Worm (Caenorhabditis elegans) whole organism, late embryonic: ENCODE data around the gene B0334.4.

Experiments
- C08G9.2 ChIP-seq: sonication (generic microtip); optimal IDR thresholded peaks from 2 replicates; lab custom pipeline; 2016; ENCODE audit warnings: mild to moderate bottlenecking, missing genetic modification characterization, moderate library complexity, missing compliant biosample characterization
- C38D4.7 ChIP-seq: fragments of 200-800 bp; sonication (Bioruptor generic); optimal IDR thresholded peaks from 2 replicates; lab custom pipeline; 2018; ENCODE audit warnings: mild to moderate bottlenecking, missing genetic modification characterization, moderate library complexity, missing compliant biosample characterization
- F13H6.1 ChIP-seq: sonication (generic microtip); optimal IDR thresholded peaks from 2 replicates; lab custom pipeline; 2016; ENCODE audit warnings: missing genetic modification characterization, missing compliant biosample characterization
- K02D7.2 ChIP-seq: sonication (generic microtip); optimal IDR thresholded peaks from 2 replicates; lab custom pipeline; 2017; ENCODE audit warnings: mild to moderate bottlenecking, missing genetic modification characterization, missing compliant biosample characterization
- K09A11.1 ChIP-seq: sonication (generic microtip); optimal IDR thresholded peaks from 2 replicates; lab custom pipeline; 2017; ENCODE audit warnings: antibody characterized with exemption, mild to moderate bottlenecking, missing genetic modification characterization, missing compliant biosample characterization; ENCODE audit not compliant: insufficient read depth
- T23F11.4 ChIP-seq: fragments of 200-800 bp; sonication (Bioruptor generic); optimal IDR thresholded peaks from 2 replicates; lab custom pipeline; 2018; ENCODE audit warnings: mild to moderate bottlenecking, missing genetic modification characterization, missing compliant biosample characterization
- Y22D7AL.16 ChIP-seq: sonication (generic microtip); optimal IDR thresholded peaks from 2 replicates; lab custom pipeline; 2016; ENCODE audit warnings: missing genetic modification characterization, missing compliant biosample characterization
- ahr-1 ChIP-seq: sonication (generic microtip); optimal IDR thresholded peaks from 2 replicates; lab custom pipeline; 2016; ENCODE audit warnings: missing genetic modification characterization, missing compliant biosample characterization
- ama-1 ChIP-seq: fragments of 150-350 bp; optimal IDR thresholded peaks from 2 replicates; lab custom pipeline; 2014
- ceh-14 ChIP-seq: sonication (generic microtip); optimal IDR thresholded peaks from 2 replicates; lab custom pipeline; 2016; ENCODE audit warnings: missing genotype, missing genetic modification characterization, missing compliant biosample characterization
- ceh-18 ChIP-seq: sonication (generic microtip); optimal IDR thresholded peaks from 2 replicates; lab custom pipeline; 2016; ENCODE audit warnings: missing genetic modification characterization, missing compliant biosample characterization
- ceh-19 ChIP-seq: fragments of 200-800 bp; sonication (Bioruptor generic); optimal IDR thresholded peaks from 2 replicates; lab custom pipeline; 2018; ENCODE audit warnings: mild to moderate bottlenecking, missing genetic modification characterization, missing compliant biosample characterization
- ceh-2 ChIP-seq: sonication (generic microtip); optimal IDR thresholded peaks from 2 replicates; lab custom pipeline; 2016; ENCODE audit warnings: missing genotype, missing genetic modification characterization, missing compliant biosample characterization
- ceh-22 ChIP-seq: sonication (generic microtip); optimal IDR thresholded peaks from 2 replicates; lab custom pipeline; 2017; ENCODE audit warnings: missing biosample characterization, missing genetic modification characterization
- ceh-24 ChIP-seq: sonication (generic microtip); optimal IDR thresholded peaks from 2 replicates; lab custom pipeline; 2016; ENCODE audit warnings: mild to moderate bottlenecking, missing genetic modification characterization, missing compliant biosample characterization
- ceh-31 ChIP-seq: sonication (generic microtip); optimal IDR thresholded peaks from 2 replicates; lab custom pipeline; 2016; ENCODE audit warnings: missing genetic modification characterization, missing compliant biosample characterization
- ceh-45 ChIP-seq: fragments of 200-800 bp; sonication (Bioruptor generic); IDR thresholded peaks from 2 replicates; pipeline ENCODE4 v1.3.6; 2022; ENCODE audit warnings: missing genetic modification reagents, missing genetic modification characterization, missing compliant biosample characterization
- ceh-48 ChIP-seq: sonication (generic microtip); optimal IDR thresholded peaks from 2 replicates; lab custom pipeline; 2016; ENCODE audit warnings: missing genetic modification characterization, inconsistent platforms, missing compliant biosample characterization
- dmd-4 ChIP-seq: sonication (generic microtip); optimal IDR thresholded peaks from 2 replicates; lab custom pipeline; 2016; ENCODE audit warnings: borderline replicate concordance, missing genetic modification characterization, missing compliant biosample characterization
- dve-1 ChIP-seq: sonication (generic microtip); optimal IDR thresholded peaks from 2 replicates; lab custom pipeline; 2017; ENCODE audit warnings: antibody characterized with exemption, mild to moderate bottlenecking, missing genetic modification characterization, missing compliant biosample characterization
- elt-2 ChIP-seq: sonication (generic microtip); optimal IDR thresholded peaks from 2 replicates; lab custom pipeline; 2016; ENCODE audit warnings: missing genetic modification reagents, missing genetic modification characterization, missing compliant biosample characterization
- elt-4 ChIP-seq: sonication (generic microtip); optimal IDR thresholded peaks from 2 replicates; lab custom pipeline; 2016; ENCODE audit warnings: missing genetic modification characterization, missing compliant biosample characterization
- ets-4 ChIP-seq: sonication (generic microtip); optimal IDR thresholded peaks from 2 replicates; lab custom pipeline; 2016; ENCODE audit warnings: missing genetic modification characterization, missing compliant biosample characterization
- eyg-1 ChIP-seq: sonication (generic microtip); optimal IDR thresholded peaks from 2 replicates; lab custom pipeline; 2016; ENCODE audit warnings: missing genotype, missing genetic modification characterization, missing compliant biosample characterization
- fax-1 ChIP-seq: sonication (generic microtip); optimal IDR thresholded peaks from 2 replicates; lab custom pipeline; 2016; ENCODE audit warnings: missing genotype, missing genetic modification characterization, missing compliant biosample characterization
- fkh-10 ChIP-seq: fragments of 150-350 bp; optimal IDR thresholded peaks from 2 replicates; lab custom pipeline; 2014; ENCODE audit warnings: missing biosample characterization, missing genetic modification reagents, missing genetic modification characterization
- fkh-6 ChIP-seq: sonication (generic microtip); optimal IDR thresholded peaks from 2 replicates; lab custom pipeline; 2016; ENCODE audit warnings: missing genetic modification characterization, missing compliant biosample characterization
- gmeb-2 ChIP-seq: sonication (generic microtip); optimal IDR thresholded peaks from 2 replicates; lab custom pipeline; 2016; ENCODE audit warnings: missing genetic modification characterization, inconsistent platforms, missing compliant biosample characterization
- hlh-13 ChIP-seq: fragments of 200-800 bp; sonication (Bioruptor generic); optimal IDR thresholded peaks from 2 replicates; lab custom pipeline; 2018; ENCODE audit warnings: mild to moderate bottlenecking, missing genetic modification characterization, missing compliant biosample characterization
- hlh-6 ChIP-seq: sonication (generic microtip); optimal IDR thresholded peaks from 2 replicates; lab custom pipeline; 2016; ENCODE audit warnings: missing genotype, missing genetic modification characterization, missing compliant biosample characterization
- madf-2 ChIP-seq: sonication (generic microtip); optimal IDR thresholded peaks from 2 replicates; lab custom pipeline; 2017; ENCODE audit warnings: missing genetic modification characterization, missing compliant biosample characterization
- nhr-11 ChIP-seq: fragments of 150-350 bp; optimal IDR thresholded peaks from 2 replicates; lab custom pipeline; 2014; ENCODE audit warnings: missing biosample characterization, missing genetic modification characterization
- nhr-232 ChIP-seq: sonication (generic microtip); optimal IDR thresholded peaks from 2 replicates; lab custom pipeline; 2016; ENCODE audit warnings: missing genetic modification characterization, missing compliant biosample characterization
- pat-9 ChIP-seq: fragments of 200-800 bp; sonication (Bioruptor generic); optimal IDR thresholded peaks from 2 replicates; lab custom pipeline; 2018; ENCODE audit warnings: mild to moderate bottlenecking, missing genetic modification characterization, moderate library complexity, missing compliant biosample characterization
- pax-1 ChIP-seq: fragments of 150-350 bp; optimal IDR thresholded peaks from 2 replicates; lab custom pipeline; 2014; ENCODE audit warnings: missing biosample characterization, missing genetic modification characterization
- pqm-1 ChIP-seq: sonication (generic microtip); optimal IDR thresholded peaks from 2 replicates; lab custom pipeline; 2016; ENCODE audit warnings: missing genetic modification characterization, missing compliant biosample characterization
- sdc-2 ChIP-seq: sonication (generic microtip); optimal IDR thresholded peaks from 2 replicates; lab custom pipeline; 2016; ENCODE audit warnings: missing genotype, missing genetic modification characterization, missing compliant biosample characterization
- sox-2 ChIP-seq: fragments of 200-800 bp; sonication (Bioruptor generic); IDR thresholded peaks from 2 replicates; pipeline ENCODE4 v1.3.6; 2022; ENCODE audit warnings: missing genetic modification reagents, missing genetic modification characterization, missing compliant biosample characterization
- syd-9 ChIP-seq: sonication (generic microtip); optimal IDR thresholded peaks from 2 replicates; lab custom pipeline; 2016; ENCODE audit warnings: mild to moderate bottlenecking, missing genetic modification characterization, moderate library complexity, missing compliant biosample characterization
- tbx-2 ChIP-seq: sonication (generic microtip); optimal IDR thresholded peaks from 2 replicates; lab custom pipeline; 2016; ENCODE audit warnings: missing genetic modification characterization, missing compliant biosample characterization
- unc-3 ChIP-seq, 2 experiments: fragments of 200-800 bp in 1 of 2; sonication (Bioruptor generic) in 1 of 2; sonication (generic microtip) in 1 of 2; conservative IDR thresholded peaks in 1 of 2; optimal IDR thresholded peaks in 1 of 2; 2 replicates each; pipeline versions ENCODE4 v1.3.6 to Lab custom; 2016 to 2022; ENCODE audit warnings: missing compliant biosample characterization in 2 of 2, missing genetic modification characterization in 2 of 2, missing genetic modification reagents in 1 of 2
- unc-42 ChIP-seq: sonication (generic microtip); optimal IDR thresholded peaks from 2 replicates; lab custom pipeline; 2016; ENCODE audit warnings: missing genotype, missing genetic modification characterization, missing compliant biosample characterization
- unc-55 ChIP-seq: sonication (generic microtip); optimal IDR thresholded peaks from 2 replicates; lab custom pipeline; 2017; ENCODE audit warnings: missing biosample characterization, missing genetic modification reagents, missing genetic modification characterization
- zip-5 ChIP-seq: sonication (generic microtip); optimal IDR thresholded peaks from 2 replicates; lab custom pipeline; 2016; ENCODE audit warnings: missing genetic modification characterization, missing compliant biosample characterization
- ztf-16 ChIP-seq: sonication (generic microtip); optimal IDR thresholded peaks from 2 replicates; lab custom pipeline; 2017; ENCODE audit warnings: missing genetic modification characterization, missing compliant biosample characterization

The B0334.4 gene

DNA sequence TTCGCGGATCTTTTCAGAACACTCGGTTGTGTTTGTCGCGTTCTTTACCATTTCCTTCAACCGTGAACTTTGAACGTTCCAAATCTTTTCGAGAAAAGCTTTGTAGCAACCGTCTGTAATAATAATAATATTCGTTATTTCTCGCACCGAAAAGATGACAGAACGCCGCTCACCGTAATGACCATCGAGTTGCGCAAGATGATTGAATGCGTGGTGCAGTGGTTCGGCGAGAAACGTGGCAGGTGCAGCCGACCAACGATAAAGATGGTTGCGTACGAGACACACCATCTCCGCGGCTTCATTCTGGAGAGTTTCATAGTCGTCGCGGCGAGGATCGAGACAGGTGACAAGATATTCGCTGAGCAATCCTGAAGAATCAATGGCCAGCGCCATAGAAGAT, 47.5 kb downstream of the B0334.4 start:
- no peak for TF ChIP-seq ceh-14 (tag; lab: Kevin White, UChicago)
- no peak for TF ChIP-seq ztf-16
- TF ChIP-seq gmeb-2 (tag; lab: Kevin White, UChicago) = no peak
- no peak for TF ChIP-seq dmd-4 (tag; lab: Kevin White, UChicago)
- TF ChIP-seq unc-3 (GFP tag; conservative IDR thresholded peaks at IDR 0.05; lab: Robert Waterston, UW) = no peak
- TF ChIP-seq unc-3 (tag; optimal IDR thresholded peaks at IDR 0.05; lab: Kevin White, UChicago) = no peak
- TF ChIP-seq unc-42 (tag; lab: Kevin White, UChicago) = no peak
- TF ChIP-seq unc-55 (GFP tag; lab: Kevin White, UChicago) = peak; percentile 17
- no peak for TF ChIP-seq ama-1 (lab: Kevin White, UChicago)
- no peak for TF ChIP-seq pat-9 (tag; lab: Kevin White, UChicago)

DNA sequence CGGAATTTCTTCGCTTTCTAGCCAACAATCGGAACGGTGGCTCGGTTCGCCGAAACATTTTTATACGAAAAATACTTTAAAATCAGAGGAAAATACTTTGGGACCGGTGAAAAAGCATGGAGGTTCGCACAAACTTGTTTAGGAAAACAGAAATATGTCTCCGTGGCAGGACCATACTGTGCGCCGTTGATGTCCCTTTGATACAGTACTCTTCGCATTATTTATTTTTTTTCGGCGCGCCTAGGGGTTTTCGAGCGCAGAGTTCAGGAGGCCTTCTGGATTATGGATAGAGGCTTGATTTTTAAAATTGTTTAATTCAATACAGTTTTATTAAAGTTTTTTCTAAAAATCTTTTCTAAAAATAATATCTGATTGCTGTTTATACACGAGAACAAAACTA, 49.2 kb downstream of the B0334.4 start, which contains the start of gene F54D5.9:
F54D5.9 (minus strand) TSS at position 115 of the 400 bp plus-strand sequence.
- TF ChIP-seq dve-1 (tag; lab: Kevin White, UChicago) (no peak), C38D4.7 (GFP tag; lab: Kevin White, UChicago) (no peak)

DNA sequence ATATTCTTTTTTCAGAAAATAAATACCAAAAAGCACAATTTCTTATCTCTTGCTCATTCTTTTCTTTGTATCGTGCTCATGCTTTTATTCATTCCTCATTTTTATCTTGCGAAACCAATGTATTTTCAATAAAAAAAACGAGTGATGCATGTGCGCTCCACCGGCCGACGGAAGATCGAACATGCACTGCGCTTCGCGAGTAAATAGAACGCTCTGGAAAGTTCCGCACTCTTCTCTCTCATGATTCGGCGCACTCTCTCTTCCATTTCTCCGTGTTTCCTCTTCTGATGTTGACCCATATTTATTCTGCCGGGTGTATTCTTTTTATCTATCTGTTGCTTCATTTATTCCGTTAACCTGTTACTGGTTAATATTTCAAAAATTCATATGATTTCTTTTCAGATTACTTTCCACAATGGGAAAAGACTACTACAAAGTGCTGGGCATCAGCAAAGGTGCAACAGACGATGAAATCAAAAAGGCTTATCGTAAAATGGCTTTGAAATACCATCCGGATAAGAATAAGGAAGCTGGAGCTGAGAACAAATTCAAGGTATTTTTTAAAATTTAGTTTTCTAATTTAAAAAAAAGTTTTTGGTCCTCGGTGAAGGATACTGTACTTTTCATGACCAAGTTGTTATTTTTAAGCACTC, 49.9 kb downstream of the B0334.4 start, which contains the start of gene dnj-13:
dnj-13 (plus strand) TSS at position 403 of the 653 bp plus-strand sequence.
- TF ChIP-seq elt-2 (tag; lab: Kevin White, UChicago) = peak; percentile 73
- peak; percentile 30 for TF ChIP-seq ceh-19
- no peak for TF ChIP-seq fkh-10 (GFP tag; lab: Kevin White, UChicago)
- TF ChIP-seq nhr-11 = no peak
- TF ChIP-seq pat-9 (tag; lab: Kevin White, UChicago) = no peak
- no peak for TF ChIP-seq dmd-4 (tag; lab: Kevin White, UChicago)
- TF ChIP-seq elt-4 (tag; lab: Kevin White, UChicago) = no peak
- TF ChIP-seq ceh-2 (tag; lab: Kevin White, UChicago) = peak; percentile 49
- peak; percentile 33 for TF ChIP-seq ets-4 (tag; lab: Kevin White, UChicago)
- no peak for TF ChIP-seq T23F11.4 (GFP tag; lab: Kevin White, UChicago)
- no peak for TF ChIP-seq ceh-24 (tag; lab: Kevin White, UChicago)
- TF ChIP-seq pax-1 (tag; lab: Kevin White, UChicago) = peak; percentile 61
- TF ChIP-seq K02D7.2 = no peak
- TF ChIP-seq hlh-6 (tag; lab: Kevin White, UChicago) = no peak
- peak; percentile 51 for TF ChIP-seq gmeb-2 (tag; lab: Kevin White, UChicago)
- TF ChIP-seq pqm-1 (tag; lab: Kevin White, UChicago) = peak; percentile 52
- peak; percentile 82 for TF ChIP-seq unc-55 (GFP tag; lab: Kevin White, UChicago)
- peak; percentile 29 for TF ChIP-seq dve-1 (tag; lab: Kevin White, UChicago)
- peak; percentile 79 for TF ChIP-seq tbx-2 (tag; lab: Kevin White, UChicago)
- no peak for TF ChIP-seq fax-1 (tag; lab: Kevin White, UChicago)
- TF ChIP-seq fkh-6 (tag; lab: Kevin White, UChicago) = no peak
- peak; percentile 71 for TF ChIP-seq syd-9 (tag; lab: Kevin White, UChicago)
- no peak for TF ChIP-seq sox-2 (GFP tag; lab: Robert Waterston, UW)
- peak; percentile 66 for TF ChIP-seq ceh-31
- TF ChIP-seq ama-1 (lab: Kevin White, UChicago) = peak; percentile 27
- TF ChIP-seq hlh-13 (GFP tag; lab: Kevin White, UChicago) = no peak
- TF ChIP-seq ztf-16 = peak; percentile 3
- TF ChIP-seq K09A11.1 (tag; lab: Kevin White, UChicago) = no peak
- no peak for TF ChIP-seq nhr-232 (tag; lab: Kevin White, UChicago)
- peak; percentile 65 for TF ChIP-seq madf-2 (tag; lab: Kevin White, UChicago)
- no peak for TF ChIP-seq ahr-1
- TF ChIP-seq unc-3 (GFP tag; conservative IDR thresholded peaks at IDR 0.05; lab: Robert Waterston, UW) = no peak; the same call in 1 of the 2 replicates
- TF ChIP-seq unc-3 (tag; optimal IDR thresholded peaks at IDR 0.05; lab: Kevin White, UChicago) = no peak
- no peak for TF ChIP-seq Y22D7AL.16 (tag; lab: Kevin White, UChicago)
- no peak for TF ChIP-seq ceh-45
- TF ChIP-seq C08G9.2 (tag; lab: Kevin White, UChicago) = peak; percentile 60
- TF ChIP-seq eyg-1 = no peak
- TF ChIP-seq ceh-22 = peak; percentile 3
- peak; percentile 85 for TF ChIP-seq ceh-18 (tag; lab: Kevin White, UChicago)
- TF ChIP-seq ceh-48 (tag; lab: Kevin White, UChicago) = peak; percentile 31
- no peak for TF ChIP-seq zip-5 (tag; lab: Kevin White, UChicago)
- TF ChIP-seq sdc-2 (tag; lab: Kevin White, UChicago) = peak; percentile 55
- TF ChIP-seq F13H6.1 = no peak
- no peak for TF ChIP-seq C38D4.7 (GFP tag; lab: Kevin White, UChicago)
